Worm (Caenorhabditis elegans) whole organism, mixed stage, embryonic: ENCODE data around the gene col-39.

Experiments used
- ceh-43 ChIP-seq: fragments of 200-800 bp; sonication (Bioruptor generic); optimal IDR thresholded peaks from 2 replicates; lab custom pipeline; 2018; ENCODE audit warnings: mild to moderate bottlenecking, missing genetic modification characterization, moderate library complexity, missing compliant biosample characterization
- ces-1 ChIP-seq: fragments of 150-350 bp; optimal IDR thresholded peaks from 2 replicates; lab custom pipeline; 2014; ENCODE audit warnings: missing biosample characterization, missing genetic modification reagents, missing genetic modification characterization
- mls-2 ChIP-seq: sonication (generic microtip); optimal IDR thresholded peaks from 2 replicates; lab custom pipeline; 2016; ENCODE audit warnings: mild to moderate bottlenecking, missing genetic modification characterization, moderate library complexity, missing compliant biosample characterization

Gene col-39

ce11 chrII:10755455-10755854 lies 50.7 kb downstream of the col-39 start:
- TF ChIP-seq ces-1 (GFP tag; lab: Kevin White, UChicago) (peak; percentile 61), mls-2 (tag; lab: Kevin White, UChicago) (peak; percentile 43), ceh-43 (GFP tag; lab: Kevin White, UChicago) (no peak)
